Fruit fly (Drosophila melanogaster): ENCODE results near the gene CG4360.

CG4360 gene

dm6 chr3R:20276012-20276411, 51.8 kb downstream of the CG4360 start (continued):
- no peak for TF ChIP-seq Dad (GFP tag; optimal IDR thresholded peaks at IDR 0.05)
- TF ChIP-seq D (optimal IDR thresholded peaks at IDR 0.05): no peak
- peak; percentile 46 for TF ChIP-seq D (GFP tag; optimal IDR thresholded peaks at IDR 0.05)
- peak; percentile 93 for TF ChIP-seq fd102C (GFP tag; optimal IDR thresholded peaks at IDR 0.05)
- TF ChIP-seq Kr (GFP tag; optimal IDR thresholded peaks at IDR 0.05): peak; percentile 93
- no peak for TF ChIP-seq hkb (optimal IDR thresholded peaks at IDR 0.05)
- TF ChIP-seq hkb (GFP tag; IDR thresholded peaks at IDR 0.05): peak; percentile 23; the same call in 1 of the 2 replicates
- no peak for TF ChIP-seq CG3281 (GFP tag; optimal IDR thresholded peaks at IDR 0.05)
- TF ChIP-seq chif (GFP tag; optimal IDR thresholded peaks at IDR 0.05): peak; percentile 35 to 46
- peak; percentile 78 for TF ChIP-seq kni (GFP tag; optimal IDR thresholded peaks at IDR 0.05)
- peak; percentile 44 for TF ChIP-seq NK7.1 (GFP tag; optimal IDR thresholded peaks at IDR 0.05)
- TF ChIP-seq tup (GFP tag; optimal IDR thresholded peaks at IDR 0.05): peak; percentile 13
- TF ChIP-seq Atf6 (GFP tag; IDR thresholded peaks at IDR 0.05): no peak
- no peak for TF ChIP-seq HLH4C (GFP tag; IDR thresholded peaks at IDR 0.05; ENCODE audit: partially characterized antibody)
- TF ChIP-seq Max (GFP tag; optimal IDR thresholded peaks at IDR 0.05): no peak
- TF ChIP-seq da (GFP tag; optimal IDR thresholded peaks at IDR 0.05): no peak
- TF ChIP-seq Poxn (GFP tag; IDR thresholded peaks at IDR 0.05): no peak
- no peak for TF ChIP-seq nerfin-2 (GFP tag; IDR thresholded peaks at IDR 0.05; ENCODE audit: partially characterized antibody)
- no peak for TF ChIP-seq exex (tag; optimal IDR thresholded peaks at IDR 0.05)
- peak; percentile 55 for TF ChIP-seq Side (GFP tag; optimal IDR thresholded peaks at IDR 0.05)
- TF ChIP-seq CG5953 (GFP tag; IDR thresholded peaks at IDR 0.05): no peak
- TF ChIP-seq CG6791 (GFP tag; IDR thresholded peaks at IDR 0.05; ENCODE audit: partially characterized antibody): no peak
- peak; percentile 29 for TF ChIP-seq CG7556 (GFP tag; optimal IDR thresholded peaks at IDR 0.05)
- TF ChIP-seq YL-1 (GFP tag; optimal IDR thresholded peaks at IDR 0.05): peak; percentile 21
- TF ChIP-seq CoRest (tag; optimal IDR thresholded peaks at IDR 0.05): peak; percentile 2
- TF ChIP-seq CG17186 (GFP tag; optimal IDR thresholded peaks at IDR 0.05): no peak
- peak; percentile 59 for TF ChIP-seq CG7271 (tag; optimal IDR thresholded peaks at IDR 0.05)
- peak; percentile 16 for TF ChIP-seq bab2 (GFP tag; optimal IDR thresholded peaks at IDR 0.05)
- TF ChIP-seq CG7745 (tag; optimal IDR thresholded peaks at IDR 0.05): peak; percentile 69
- no peak for TF ChIP-seq Abd-B (GFP tag; optimal IDR thresholded peaks at IDR 0.05)
- no peak for TF ChIP-seq sima (GFP tag; optimal IDR thresholded peaks at IDR 0.05)
- TF ChIP-seq CG18262 (tag; optimal IDR thresholded peaks at IDR 0.05): peak; percentile 24
- peak; percentile 0 for TF ChIP-seq gem (tag; optimal IDR thresholded peaks at IDR 0.05)
- TF ChIP-seq Hr51 (GFP tag; optimal IDR thresholded peaks at IDR 0.05): peak in 1 of 2 experiments; percentile 63
- TF ChIP-seq lov (optimal IDR thresholded peaks at IDR 0.05): no peak
- TF ChIP-seq lov (GFP tag; IDR thresholded peaks at IDR 0.05): peak; percentile 44; the same call in 1 of the 3 replicates
- no peak for TF ChIP-seq Dip3 (GFP tag; optimal IDR thresholded peaks at IDR 0.05)
- TF ChIP-seq ATbp (GFP tag; optimal IDR thresholded peaks at IDR 0.05): no peak
- TF ChIP-seq CG5245 (GFP tag; optimal IDR thresholded peaks at IDR 0.05): no peak
- TF ChIP-seq CG15479 (GFP tag; optimal IDR thresholded peaks at IDR 0.05): peak; percentile 31
- TF ChIP-seq abd-A (tag; optimal IDR thresholded peaks at IDR 0.05): no peak
- TF ChIP-seq CHES-1-like (GFP tag; optimal IDR thresholded peaks at IDR 0.05): no peak
- TF ChIP-seq org-1 (GFP tag; optimal IDR thresholded peaks at IDR 0.05): peak; percentile 44
- TF ChIP-seq ac (GFP tag; optimal IDR thresholded peaks at IDR 0.05): peak; percentile 90
- TF ChIP-seq disco-r (GFP tag; optimal IDR thresholded peaks at IDR 0.05): no peak
- peak in 1 of 2 experiments; percentile 29 for TF ChIP-seq Pdp1 (GFP tag; optimal IDR thresholded peaks at IDR 0.05)
- peak; percentile 89 for TF ChIP-seq CG15696 (tag; optimal IDR thresholded peaks at IDR 0.05)
- no peak for TF ChIP-seq Eip74EF (GFP tag; optimal IDR thresholded peaks at IDR 0.05)
- no peak for TF ChIP-seq CG31388 (GFP tag; optimal IDR thresholded peaks at IDR 0.05)
- no peak for TF ChIP-seq fd64A (GFP tag; optimal IDR thresholded peaks at IDR 0.05)
- no peak for TF ChIP-seq sob (GFP tag; IDR thresholded peaks at IDR 0.05)

All from whole organism, embryonic.